Fruit fly (Drosophila melanogaster) whole organism, embryonic: Measurements from ENCODE around the gene CG32061.

Experiments used
- B-H1 ChIP-seq: fragments of 200-800 bp; sonication (Bioruptor generic); IDR thresholded peaks from 3 replicates; pipeline ENCODE4 v1.3.6; 2022; ENCODE audit warnings: missing biosample characterization, missing genetic modification characterization
- CG1024 ChIP-seq: fragments of 200-800 bp; sonication (Bioruptor generic); IDR thresholded peaks from 2 replicates; pipeline ENCODE4 v1.3.6; 2022; ENCODE audit warnings: missing biosample characterization, missing genetic modification characterization
- CG10654 ChIP-seq: fragments of 200-800 bp; sonication (Bioruptor generic); optimal IDR thresholded peaks from 2 replicates; lab custom pipeline; 2016; ENCODE audit warnings: missing biosample characterization, missing genetic modification characterization
- CG11504 ChIP-seq: fragments of 200-800 bp; sonication (Bioruptor generic); optimal IDR thresholded peaks from 3 replicates; lab custom pipeline; 2019; ENCODE audit warnings: missing biosample characterization, mild to moderate bottlenecking, missing genetic modification characterization, moderate library complexity
- CG12071 ChIP-seq: fragments of 200-800 bp; sonication (Bioruptor generic); optimal IDR thresholded peaks from 3 replicates; lab custom pipeline; 2018; ENCODE audit warnings: missing biosample characterization, mild to moderate bottlenecking, missing genetic modification characterization
- CG13424 ChIP-seq: fragments of 200-800 bp; sonication (Bioruptor generic); optimal IDR thresholded peaks from 2 replicates; lab custom pipeline; 2019; ENCODE audit warnings: missing biosample characterization, mild to moderate bottlenecking, missing genetic modification characterization, moderate library complexity
- CG1602 ChIP-seq: fragments of 200-800 bp; sonication (Bioruptor generic); optimal IDR thresholded peaks from 3 replicates; lab custom pipeline; 2016; ENCODE audit warnings: missing biosample characterization, missing genetic modification characterization
- CG17829 ChIP-seq: fragments of 200-800 bp; optimal IDR thresholded peaks from 2 replicates; lab custom pipeline; 2019; ENCODE audit warnings: missing biosample characterization, mild to moderate bottlenecking, missing genetic modification characterization, moderate library complexity
- CG18262 ChIP-seq: fragments of 200-800 bp; optimal IDR thresholded peaks from 3 replicates; lab custom pipeline; 2019; ENCODE audit warnings: missing biosample characterization, mild to moderate bottlenecking, missing genetic modification characterization, moderate library complexity
- CG4617 ChIP-seq: fragments of 200-800 bp; sonication (Bioruptor generic); optimal IDR thresholded peaks from 3 replicates; lab custom pipeline; 2016; ENCODE audit warnings: missing biosample characterization, missing genetic modification characterization, borderline replicate concordance
- CG4854 ChIP-seq: fragments of 200-800 bp; sonication (Bioruptor generic); optimal IDR thresholded peaks from 2 replicates; lab custom pipeline; 2016; ENCODE audit warnings: missing biosample characterization, missing genetic modification characterization, inconsistent platforms
- CG6791 ChIP-seq: fragments of 200-800 bp; sonication (Bioruptor generic); IDR thresholded peaks from 3 replicates; pipeline ENCODE4 v1.3.6; 2022; ENCODE audit warnings: missing biosample characterization, missing genetic modification characterization; ENCODE audit not compliant: partially characterized antibody
- CG7786 ChIP-seq: fragments of 200-800 bp; sonication (Bioruptor generic); optimal IDR thresholded peaks from 2 replicates; lab custom pipeline; 2016; ENCODE audit warnings: missing biosample characterization, missing genetic modification characterization
- CG8290 ChIP-seq, 3 experiments: fragments of 200-800 bp; sonication (Bioruptor generic); optimal IDR thresholded peaks; 2 replicates each; lab custom pipeline; 2016 to 2019; ENCODE audit warnings: missing biosample characterization in 3 of 3, missing genetic modification characterization in 3 of 3, mild to moderate bottlenecking in 2 of 3, moderate library complexity in 1 of 3
- CG8359 ChIP-seq: fragments of 200-800 bp; sonication (Bioruptor generic); optimal IDR thresholded peaks from 2 replicates; lab custom pipeline; 2017; ENCODE audit warnings: missing biosample characterization, mild to moderate bottlenecking, missing genetic modification characterization, borderline replicate concordance
- CG8765 ChIP-seq: fragments of 200-800 bp; sonication (Bioruptor generic); IDR thresholded peaks from 2 replicates; pipeline ENCODE4 v1.3.6; 2022; ENCODE audit warnings: missing biosample characterization, missing genetic modification characterization
- Chrac-16 ChIP-seq: fragments of 200-800 bp; sonication (Bioruptor generic); optimal IDR thresholded peaks from 3 replicates; lab custom pipeline; 2016; ENCODE audit warnings: missing biosample characterization, missing genetic modification characterization
- D19A ChIP-seq: fragments of 200-800 bp; optimal IDR thresholded peaks from 3 replicates; lab custom pipeline; 2019; ENCODE audit warnings: missing biosample characterization, mild to moderate bottlenecking, missing genetic modification characterization, moderate library complexity
- Drgx ChIP-seq: fragments of 200-800 bp; sonication (Bioruptor generic); IDR thresholded peaks from 2 replicates; pipeline ENCODE4 v1.3.6; 2022; ENCODE audit warnings: missing biosample characterization, missing genetic modification characterization
- Eip74EF ChIP-seq, 2 experiments: fragments of 200-800 bp in 1 of 2; fragments of >200 bp in 1 of 2; sonication (Bioruptor generic) in 1 of 2; optimal IDR thresholded peaks; 2 replicates each; lab custom pipeline; 2017 to 2019; ENCODE audit warnings: missing biosample characterization in 2 of 2, missing genetic modification characterization in 2 of 2, mild to moderate bottlenecking in 1 of 2, moderate library complexity in 1 of 2
- HLH3B ChIP-seq: fragments of 200-800 bp; sonication (Bioruptor generic); IDR thresholded peaks from 2 replicates; pipeline ENCODE4 v1.3.6; 2022; ENCODE audit warnings: missing biosample characterization, missing genetic modification characterization
- Max ChIP-seq: fragments of 200-800 bp; sonication (Bioruptor generic); optimal IDR thresholded peaks from 2 replicates; lab custom pipeline; 2016; ENCODE audit warnings: missing biosample characterization, mild to moderate bottlenecking, missing genetic modification characterization
- Nf-YB ChIP-seq: fragments of 200-800 bp; sonication (Bioruptor generic); optimal IDR thresholded peaks from 3 replicates; lab custom pipeline; 2019; ENCODE audit warnings: missing biosample characterization, mild to moderate bottlenecking, missing genetic modification characterization, moderate library complexity
- Scr ChIP-seq: fragments of 200-800 bp; sonication (Bioruptor generic); IDR thresholded peaks from 2 replicates; pipeline ENCODE4 v1.3.6; 2022; ENCODE audit warnings: missing biosample characterization, missing genetic modification characterization; ENCODE audit not compliant: partially characterized antibody
- Sin3A ChIP-seq: fragments of >200 bp; optimal IDR thresholded peaks from 2 replicates; lab custom pipeline; 2018
- Sry-δ ChIP-seq: fragments of 200-800 bp; sonication (Bioruptor generic); optimal IDR thresholded peaks from 2 replicates; lab custom pipeline; 2016; ENCODE audit warnings: missing biosample characterization, missing genetic modification characterization
- Xbp1 ChIP-seq: fragments of 200-800 bp; sonication (Bioruptor generic); optimal IDR thresholded peaks from 3 replicates; lab custom pipeline; 2016; ENCODE audit warnings: missing biosample characterization, mild to moderate bottlenecking, missing genetic modification characterization
- ap ChIP-seq: fragments of 200-800 bp; sonication (Bioruptor generic); IDR thresholded peaks from 2 replicates; pipeline ENCODE4 v1.3.6; 2022; ENCODE audit warnings: missing biosample characterization, missing genetic modification characterization
- az2 ChIP-seq: fragments of 200-800 bp; sonication (Bioruptor generic); optimal IDR thresholded peaks from 3 replicates; lab custom pipeline; 2016; ENCODE audit warnings: missing biosample characterization, missing genetic modification characterization
- bcd ChIP-seq: fragments of 200-800 bp; sonication (Bioruptor generic); optimal IDR thresholded peaks from 2 replicates; lab custom pipeline; 2017; ENCODE audit warnings: missing biosample characterization, mild to moderate bottlenecking, missing genetic modification characterization
- cato ChIP-seq: fragments of 200-800 bp; sonication (Bioruptor generic); optimal IDR thresholded peaks from 2 replicates; lab custom pipeline; 2016; ENCODE audit warnings: missing biosample characterization, missing genetic modification characterization, borderline replicate concordance
- cg ChIP-seq: fragments of 200-800 bp; sonication (Bioruptor generic); optimal IDR thresholded peaks from 3 replicates; lab custom pipeline; 2019; ENCODE audit warnings: missing biosample characterization, mild to moderate bottlenecking, missing genetic modification characterization, moderate library complexity
- cwo ChIP-seq: fragments of 200-800 bp; sonication (Bioruptor generic); optimal IDR thresholded peaks from 3 replicates; lab custom pipeline; 2017; ENCODE audit warnings: missing biosample characterization, missing genetic modification characterization, mild to moderate bottlenecking, moderate library complexity, missing genetic modification reagents
- disco-r ChIP-seq: fragments of 200-800 bp; sonication (Bioruptor generic); optimal IDR thresholded peaks from 2 replicates; lab custom pipeline; 2016; ENCODE audit warnings: missing biosample characterization, missing genetic modification characterization
- dysf ChIP-seq: fragments of 200-800 bp; sonication (Bioruptor generic); IDR thresholded peaks from 3 replicates; pipeline ENCODE4 v1.3.6; 2022; ENCODE audit warnings: missing biosample characterization, missing genetic modification characterization
- fd64A ChIP-seq: fragments of 200-800 bp; sonication (Bioruptor generic); optimal IDR thresholded peaks from 3 replicates; lab custom pipeline; 2018; ENCODE audit warnings: missing biosample characterization, mild to moderate bottlenecking, missing genetic modification characterization
- gcm2 ChIP-seq: fragments of 200-800 bp; sonication (Bioruptor generic); optimal IDR thresholded peaks from 2 replicates; lab custom pipeline; 2016; ENCODE audit warnings: missing biosample characterization, missing genetic modification characterization
- hth ChIP-seq: fragments of >200 bp; optimal IDR thresholded peaks from 2 replicates; lab custom pipeline; 2017; ENCODE audit warnings: inconsistent platforms
- kni ChIP-seq: fragments of 200-800 bp; sonication (Bioruptor generic); optimal IDR thresholded peaks from 3 replicates; lab custom pipeline; 2017; ENCODE audit warnings: mild to moderate bottlenecking, missing biosample characterization, missing genetic modification reagents, missing genetic modification characterization
- lilli ChIP-seq: fragments of 200-800 bp; sonication (Bioruptor generic); optimal IDR thresholded peaks from 3 replicates; lab custom pipeline; 2016; ENCODE audit warnings: missing biosample characterization, missing genetic modification characterization
- lola ChIP-seq, 3 experiments: fragments of >200 bp in 2 of 3; fragments of 200-800 bp in 1 of 3; sonication (Bioruptor generic) in 1 of 3; optimal IDR thresholded peaks; 2 replicates each; lab custom pipeline; 2017 to 2019; ENCODE audit warnings: missing biosample characterization in 3 of 3, missing genetic modification characterization in 3 of 3, mild to moderate bottlenecking in 1 of 3, moderate library complexity in 1 of 3
- mam ChIP-seq: fragments of 200-800 bp; sonication (Bioruptor generic); optimal IDR thresholded peaks from 3 replicates; lab custom pipeline; 2016; ENCODE audit warnings: missing biosample characterization, missing genetic modification characterization
- oc ChIP-seq: fragments of 200-800 bp; sonication (Bioruptor generic); optimal IDR thresholded peaks from 2 replicates; lab custom pipeline; 2018; ENCODE audit warnings: missing biosample characterization, mild to moderate bottlenecking, missing genetic modification characterization, moderate library complexity
- sens-2 ChIP-seq: fragments of 200-800 bp; sonication (Bioruptor generic); IDR thresholded peaks from 2 replicates; pipeline ENCODE4 v1.3.6; 2022; ENCODE audit warnings: missing biosample characterization, missing genetic modification characterization
- sna ChIP-seq: fragments of 200-800 bp; sonication (Bioruptor generic); IDR thresholded peaks from 2 replicates; pipeline ENCODE4 v1.3.6; 2022; ENCODE audit warnings: missing biosample characterization, missing genetic modification characterization; ENCODE audit not compliant: partially characterized antibody
- tio ChIP-seq: fragments of 200-800 bp; sonication (Bioruptor generic); optimal IDR thresholded peaks from 2 replicates; lab custom pipeline; 2017; ENCODE audit warnings: missing biosample characterization, missing genetic modification characterization, inconsistent platforms
- unpg ChIP-seq: fragments of 200-800 bp; sonication (Bioruptor generic); optimal IDR thresholded peaks from 3 replicates; lab custom pipeline; 2018; ENCODE audit warnings: missing biosample characterization, mild to moderate bottlenecking, missing genetic modification characterization, moderate library complexity
- wor ChIP-seq: fragments of 200-800 bp; sonication (Bioruptor generic); IDR thresholded peaks from 2 replicates; pipeline ENCODE4 v1.3.6; 2022; ENCODE audit warnings: missing biosample characterization, missing genetic modification characterization
- z ChIP-seq: fragments of 200-800 bp; sonication (Bioruptor generic); IDR thresholded peaks from 3 replicates; pipeline ENCODE4 v1.3.6; 2022; ENCODE audit warnings: missing biosample characterization, missing genetic modification characterization
- zen2 ChIP-seq: fragments of 200-800 bp; sonication (Bioruptor generic); IDR thresholded peaks from 3 replicates; pipeline ENCODE4 v1.3.6; 2022; ENCODE audit warnings: missing biosample characterization, missing genetic modification characterization; ENCODE audit not compliant: partially characterized antibody

CG32061 gene

dm6 chr3L:10428027-10428426 is 35.6 kb upstream of the CG32061 start (continued):
- no peak for TF ChIP-seq Nf-YB (GFP tag; lab: Kevin White, UChicago)
- TF ChIP-seq CG12071: no peak
- no peak for TF ChIP-seq CG10654 (GFP tag; lab: Kevin White, UChicago)
- TF ChIP-seq unpg (GFP tag; lab: Kevin White, UChicago): peak; percentile 68
- TF ChIP-seq Scr (GFP tag; lab: Robert Waterston, UW): no peak
- TF ChIP-seq dysf (GFP tag; lab: Robert Waterston, UW): 0 out of 3 replicates have a peak, but pooled peaks have one; percentile 25
- no peak for TF ChIP-seq CG4854 (GFP tag; lab: Kevin White, UChicago)
- TF ChIP-seq lilli (GFP tag; lab: Kevin White, UChicago): no peak
- TF ChIP-seq z (GFP tag; lab: Robert Waterston, UW): no peak
- no peak for TF ChIP-seq CG8765 (GFP tag; lab: Robert Waterston, UW)
- TF ChIP-seq disco-r (GFP tag; lab: Kevin White, UChicago): no peak
- TF ChIP-seq CG4617: no peak
- TF ChIP-seq Chrac-16 (GFP tag; lab: Kevin White, UChicago): peak; percentile 3
- TF ChIP-seq hth (lab: Kevin White, UChicago): no peak
- TF ChIP-seq Drgx (GFP tag; lab: Robert Waterston, UW): peak; percentile 71
- no peak for TF ChIP-seq cwo (GFP tag; lab: Kevin White, UChicago)
- TF ChIP-seq Sin3A (lab: Kevin White, UChicago): no peak
- TF ChIP-seq Max (GFP tag; lab: Kevin White, UChicago): no peak
- TF ChIP-seq CG11504: peak; percentile 68
- TF ChIP-seq CG1602 (GFP tag; lab: Kevin White, UChicago): peak; percentile 31
- TF ChIP-seq Eip74EF (GFP tag; optimal IDR thresholded peaks at IDR 0.05; lab: Kevin White, UChicago): peak in 1 of 2 experiments; percentile 23
- TF ChIP-seq ap (GFP tag; lab: Robert Waterston, UW): no peak
- TF ChIP-seq CG13424 (tag; lab: Kevin White, UChicago): peak; percentile 56
- TF ChIP-seq lola (GFP tag; optimal IDR thresholded peaks at IDR 0.05; lab: Kevin White, UChicago): peak in 1 of 3 experiments; percentile 11
- peak; percentile 36; the same call in 1 of the 2 replicates for TF ChIP-seq HLH3B (GFP tag; lab: Robert Waterston, UW)
- TF ChIP-seq CG17829 (tag; lab: Kevin White, UChicago): peak; percentile 41
- no peak for TF ChIP-seq Sry-δ (GFP tag; lab: Kevin White, UChicago)
- TF ChIP-seq gcm2 (GFP tag; lab: Kevin White, UChicago): no peak
- TF ChIP-seq tio (GFP tag; lab: Kevin White, UChicago): no peak
- 0 out of 3 replicates have a peak, but pooled peaks have one; percentile 24 for TF ChIP-seq B-H1 (GFP tag; lab: Robert Waterston, UW)
- no peak for TF ChIP-seq cg (GFP tag; lab: Kevin White, UChicago)
- TF ChIP-seq sna (GFP tag; lab: Robert Waterston, UW): no peak
- TF ChIP-seq CG1024 (GFP tag; lab: Robert Waterston, UW): peak; percentile 52; the same call in 1 of the 2 replicates
- no peak for TF ChIP-seq sens-2 (GFP tag; lab: Robert Waterston, UW)
- no peak for TF ChIP-seq mam (GFP tag; lab: Kevin White, UChicago)
- TF ChIP-seq bcd (GFP tag; lab: Kevin White, UChicago): peak; percentile 17
- TF ChIP-seq Xbp1 (GFP tag; lab: Kevin White, UChicago): peak; percentile 44
- peak; percentile 47 for TF ChIP-seq CG18262 (tag; lab: Kevin White, UChicago)
- TF ChIP-seq zen2: no peak
- TF ChIP-seq fd64A (GFP tag; lab: Kevin White, UChicago): no peak
- TF ChIP-seq wor: peak; percentile 44; the same call in 1 of the 2 replicates
- peak; percentile 56 for TF ChIP-seq az2 (GFP tag; lab: Kevin White, UChicago)
- peak; percentile 13 for TF ChIP-seq D19A (tag; lab: Kevin White, UChicago)
- TF ChIP-seq CG6791 (GFP tag; lab: Robert Waterston, UW): no peak
- TF ChIP-seq oc (tag; lab: Kevin White, UChicago): peak; percentile 8
- no peak for TF ChIP-seq kni (GFP tag; lab: Kevin White, UChicago)
- TF ChIP-seq CG8359 (GFP tag; lab: Kevin White, UChicago): no peak
- TF ChIP-seq cato (GFP tag; lab: Kevin White, UChicago): no peak
- TF ChIP-seq CG7786 (GFP tag; lab: Kevin White, UChicago): no peak
- TF ChIP-seq CG8290 (GFP tag; optimal IDR thresholded peaks at IDR 0.05; lab: Kevin White, UChicago): no peak
- TF ChIP-seq CG8290 (tag; optimal IDR thresholded peaks at IDR 0.05; lab: Kevin White, UChicago): no peak
